Fruit fly (Drosophila melanogaster): ENCODE measurements around the gene Tat.

Gene Tat

dm6 chrX:14213509-14214154, 47.4 kb upstream of the Tat start (continued):
- TF ChIP-seq bab2 (GFP tag; optimal IDR thresholded peaks at IDR 0.05), result peak; percentile 7
- TF ChIP-seq CG15269 (tag; optimal IDR thresholded peaks at IDR 0.05), result peak; percentile 14
- TF ChIP-seq CG4854 (GFP tag; optimal IDR thresholded peaks at IDR 0.05), result no peak
- TF ChIP-seq CG17568 (GFP tag; optimal IDR thresholded peaks at IDR 0.05), result peak; percentile 24
- TF ChIP-seq shn (GFP tag; optimal IDR thresholded peaks at IDR 0.05), result peak; percentile 24
- TF ChIP-seq her (GFP tag; optimal IDR thresholded peaks at IDR 0.05), result no peak
- no peak for TF ChIP-seq CG10209 (GFP tag; optimal IDR thresholded peaks at IDR 0.05)
- TF ChIP-seq CG6683 (GFP tag; optimal IDR thresholded peaks at IDR 0.05), result no peak
- peak; percentile 52 for TF ChIP-seq Rfx (GFP tag; IDR thresholded peaks at IDR 0.05)
- no peak for TF ChIP-seq CG34224 (GFP tag; IDR thresholded peaks at IDR 0.05; ENCODE audit: partially characterized antibody)
- no peak for TF ChIP-seq CG34376 (GFP tag; optimal IDR thresholded peaks at IDR 0.05)
- no peak for TF ChIP-seq cad (GFP tag; optimal IDR thresholded peaks at IDR 0.05)
- no peak for TF ChIP-seq Six4 (GFP tag; optimal IDR thresholded peaks at IDR 0.05)
- TF ChIP-seq emc (GFP tag; optimal IDR thresholded peaks at IDR 0.05), result no peak
- no peak for TF ChIP-seq H15 (GFP tag; IDR thresholded peaks at IDR 0.05)
- no peak for TF ChIP-seq CG33213 (GFP tag; optimal IDR thresholded peaks at IDR 0.05)
- TF ChIP-seq CG10147 (GFP tag; optimal IDR thresholded peaks at IDR 0.05), result no peak
- no peak for TF ChIP-seq Usf (GFP tag; optimal IDR thresholded peaks at IDR 0.05)
- TF ChIP-seq toy (GFP tag; IDR thresholded peaks at IDR 0.05), result no peak
- peak; percentile 50 for TF ChIP-seq CG2120 (GFP tag; optimal IDR thresholded peaks at IDR 0.05)
- TF ChIP-seq sug (tag; optimal IDR thresholded peaks at IDR 0.05), result peak; percentile 14
- TF ChIP-seq slp2 (GFP tag; optimal IDR thresholded peaks at IDR 0.05), result peak; percentile 18
- no peak for TF ChIP-seq CG9817 (tag; optimal IDR thresholded peaks at IDR 0.05)
- peak; percentile 95 for TF ChIP-seq CG2116 (GFP tag; optimal IDR thresholded peaks at IDR 0.05)
- 0 out of 2 replicates have a peak, but pooled peaks have one; percentile 18 for TF ChIP-seq ttk (GFP tag; IDR thresholded peaks at IDR 0.05)
- no peak for TF ChIP-seq MESR4 (GFP tag; optimal IDR thresholded peaks at IDR 0.05)
- no peak for TF ChIP-seq Jarid2 (GFP tag; optimal IDR thresholded peaks at IDR 0.05)
- TF ChIP-seq Fer3 (tag; optimal IDR thresholded peaks at IDR 0.05), result no peak
- no peak for TF ChIP-seq fu2 (GFP tag; optimal IDR thresholded peaks at IDR 0.05)
- no peak for TF ChIP-seq Dip2 (GFP tag; IDR thresholded peaks at IDR 0.05)
- TF ChIP-seq CG9876 (GFP tag; optimal IDR thresholded peaks at IDR 0.05), result no peak
- TF ChIP-seq schlank (tag; optimal IDR thresholded peaks at IDR 0.05), result no peak
- TF ChIP-seq unpg (GFP tag; optimal IDR thresholded peaks at IDR 0.05), result peak; percentile 52
- peak; percentile 88 for TF ChIP-seq crol (GFP tag; IDR thresholded peaks at IDR 0.05)
- no peak for TF ChIP-seq wek (GFP tag; optimal IDR thresholded peaks at IDR 0.05)
- no peak for TF ChIP-seq CG4404 (GFP tag; IDR thresholded peaks at IDR 0.05)
- TF ChIP-seq Ets65A (GFP tag), result no peak
- peak; percentile 28 for TF ChIP-seq CG18599 (GFP tag; optimal IDR thresholded peaks at IDR 0.05)
- TF ChIP-seq CG17829 (tag; optimal IDR thresholded peaks at IDR 0.05), result peak; percentile 19
- TF ChIP-seq CG6254 (GFP tag; optimal IDR thresholded peaks at IDR 0.05), result no peak
- peak; percentile 24 for TF ChIP-seq nerfin-1 (tag; optimal IDR thresholded peaks at IDR 0.05)
- TF ChIP-seq Blimp-1 (GFP tag; optimal IDR thresholded peaks at IDR 0.05), result peak; percentile 32
- no peak for TF ChIP-seq croc (GFP tag; conservative IDR thresholded peaks at IDR 0.05)
- TF ChIP-seq CG12104 (GFP tag; optimal IDR thresholded peaks at IDR 0.05), result peak; percentile 1
- no peak for TF ChIP-seq cato (GFP tag; optimal IDR thresholded peaks at IDR 0.05; ENCODE audit: borderline replicate concordance)
- peak; percentile 22 for TF ChIP-seq tap (tag; optimal IDR thresholded peaks at IDR 0.05)
- TF ChIP-seq dm (GFP tag; optimal IDR thresholded peaks at IDR 0.05), result no peak
- TF ChIP-seq CG15479 (GFP tag; optimal IDR thresholded peaks at IDR 0.05), result no peak
- TF ChIP-seq CG18619 (GFP tag; optimal IDR thresholded peaks at IDR 0.05), result peak; percentile 23
- no peak for TF ChIP-seq Gug (GFP tag; IDR thresholded peaks at IDR 0.05)

Measured in whole organism, embryonic.